Fruit fly (Drosophila melanogaster) whole organism, embryonic: ENCODE measurements around the gene CG8006.

Source experiments
- Asciz ChIP-seq: fragments of 200-800 bp; sonication (Bioruptor generic); optimal IDR thresholded peaks from 2 replicates; lab custom pipeline; 2017; ENCODE audit warnings: missing biosample characterization, mild to moderate bottlenecking, missing genetic modification characterization, missing genetic modification reagents
- Atf3 ChIP-seq: fragments of 200-800 bp; sonication (Bioruptor generic); optimal IDR thresholded peaks from 3 replicates; lab custom pipeline; 2016; ENCODE audit warnings: missing biosample characterization, missing genetic modification characterization
- Awh ChIP-seq: fragments of 200-800 bp; sonication (Bioruptor generic); IDR thresholded peaks from 2 replicates; pipeline ENCODE4, ENCODE4 v1.3.6; 2022; ENCODE audit warnings: missing biosample characterization, missing genetic modification characterization
- Bgb ChIP-seq: fragments of 200-800 bp; sonication (Bioruptor generic); IDR thresholded peaks from 2 replicates; pipeline ENCODE4 v1.3.6; 2022; ENCODE audit warnings: missing biosample characterization, missing genetic modification characterization; ENCODE audit not compliant: partially characterized antibody
- CG10209 ChIP-seq: fragments of 200-800 bp; sonication (Bioruptor generic); optimal IDR thresholded peaks from 3 replicates; lab custom pipeline; 2017; ENCODE audit warnings: missing biosample characterization, mild to moderate bottlenecking, missing genetic modification characterization, missing genetic modification reagents
- CG10431 ChIP-seq: fragments of 200-800 bp; sonication (Bioruptor generic); optimal IDR thresholded peaks from 3 replicates; lab custom pipeline; 2018; ENCODE audit warnings: missing biosample characterization, mild to moderate bottlenecking, missing genetic modification characterization
- CG11085 ChIP-seq: fragments of 200-800 bp; sonication (Bioruptor generic); IDR thresholded peaks from 2 replicates; pipeline ENCODE4 v1.3.6; 2022; ENCODE audit warnings: missing biosample characterization, missing genetic modification characterization
- CG11093 ChIP-seq: fragments of 200-800 bp; sonication (Bioruptor generic); IDR thresholded peaks from 3 replicates; pipeline ENCODE4 v1.3.6; 2022; ENCODE audit warnings: missing biosample characterization, missing genetic modification characterization
- CG17829 ChIP-seq: fragments of 200-800 bp; optimal IDR thresholded peaks from 2 replicates; lab custom pipeline; 2019; ENCODE audit warnings: missing biosample characterization, mild to moderate bottlenecking, missing genetic modification characterization, moderate library complexity
- CG1792 ChIP-seq: fragments of 200-800 bp; sonication (Bioruptor generic); optimal IDR thresholded peaks from 2 replicates; lab custom pipeline; 2016; ENCODE audit warnings: missing biosample characterization, missing genetic modification characterization
- CG18476 ChIP-seq: fragments of 200-800 bp; sonication (Bioruptor generic); optimal IDR thresholded peaks from 2 replicates; lab custom pipeline; 2016; ENCODE audit warnings: missing biosample characterization, mild to moderate bottlenecking, missing genetic modification characterization
- CG33557 ChIP-seq: fragments of 200-800 bp; sonication (Bioruptor generic); optimal IDR thresholded peaks from 2 replicates; lab custom pipeline; 2019; ENCODE audit warnings: missing biosample characterization, mild to moderate bottlenecking, missing genetic modification characterization, moderate library complexity
- CG3726 ChIP-seq: fragments of 200-800 bp; sonication (Bioruptor generic); IDR thresholded peaks from 3 replicates; pipeline ENCODE4, ENCODE4 v1.3.6; 2022; ENCODE audit warnings: missing biosample characterization, missing genetic modification characterization
- CG4282 ChIP-seq: fragments of 200-800 bp; sonication (Bioruptor generic); optimal IDR thresholded peaks from 2 replicates; lab custom pipeline; 2016; ENCODE audit warnings: missing biosample characterization, missing genetic modification characterization
- CG4730 ChIP-seq: fragments of 200-800 bp; sonication (Bioruptor generic); IDR thresholded peaks from 2 replicates; pipeline ENCODE4 v1.3.6; 2022; ENCODE audit warnings: missing biosample characterization, missing genetic modification characterization
- CG7271 ChIP-seq: fragments of 200-800 bp; sonication (Bioruptor generic); optimal IDR thresholded peaks from 2 replicates; lab custom pipeline; 2018; ENCODE audit warnings: missing biosample characterization, mild to moderate bottlenecking, missing genetic modification characterization, moderate library complexity
- CG8290 ChIP-seq, 3 experiments: fragments of 200-800 bp; sonication (Bioruptor generic); optimal IDR thresholded peaks; 2 replicates each; lab custom pipeline; 2016 to 2019; ENCODE audit warnings: missing biosample characterization in 3 of 3, missing genetic modification characterization in 3 of 3, mild to moderate bottlenecking in 2 of 3, moderate library complexity in 1 of 3
- CG9437 ChIP-seq: fragments of 200-800 bp; sonication (Bioruptor generic); optimal IDR thresholded peaks from 2 replicates; lab custom pipeline; 2018; ENCODE audit warnings: missing biosample characterization, mild to moderate bottlenecking, missing genetic modification characterization
- Camta ChIP-seq: fragments of 200-800 bp; sonication (Bioruptor generic); optimal IDR thresholded peaks from 2 replicates; lab custom pipeline; 2016; ENCODE audit warnings: missing biosample characterization, missing genetic modification characterization
- Dfd ChIP-seq, 2 experiments: fragments of >200 bp; optimal IDR thresholded peaks; 2 replicates each; lab custom pipeline; 2017; ENCODE audit warnings: missing biosample characterization in 2 of 2, missing genetic modification characterization in 2 of 2
- HLH4C ChIP-seq: fragments of 200-800 bp; sonication (Bioruptor generic); IDR thresholded peaks from 3 replicates; pipeline ENCODE4 v1.3.6; 2022; ENCODE audit warnings: missing biosample characterization, missing genetic modification characterization; ENCODE audit not compliant: partially characterized antibody
- Hsf ChIP-seq: fragments of 200-800 bp; sonication (Bioruptor generic); optimal IDR thresholded peaks from 3 replicates; lab custom pipeline; 2016; ENCODE audit warnings: missing biosample characterization, missing genetic modification characterization
- MBD-R2 ChIP-seq: fragments of 200-800 bp; sonication (Bioruptor generic); IDR thresholded peaks from 2 replicates; pipeline ENCODE4 v1.3.6; 2022; ENCODE audit warnings: missing biosample characterization, missing genetic modification characterization
- Med ChIP-seq: fragments of 200-800 bp; sonication (Bioruptor generic); peaks from one replicate; lab custom pipeline; 2016; ENCODE audit warnings: missing biosample characterization, missing genetic modification characterization, mild to moderate bottlenecking, inconsistent platforms, moderate library complexity
- NC2β ChIP-seq: fragments of 200-800 bp; sonication (Bioruptor generic); optimal IDR thresholded peaks from 2 replicates; lab custom pipeline; 2016; ENCODE audit warnings: missing biosample characterization, missing genetic modification characterization
- Rfx ChIP-seq: fragments of 200-800 bp; sonication (Bioruptor generic); IDR thresholded peaks from 2 replicates; pipeline ENCODE4 v1.3.6; 2022; ENCODE audit warnings: missing biosample characterization, missing genetic modification characterization
- Six4 ChIP-seq: fragments of 200-800 bp; sonication (Bioruptor generic); optimal IDR thresholded peaks from 2 replicates; lab custom pipeline; 2016; ENCODE audit warnings: missing biosample characterization, missing genetic modification characterization
- Xrp1 ChIP-seq: fragments of 200-800 bp; sonication (Bioruptor generic); IDR thresholded peaks from 2 replicates; pipeline ENCODE4 v1.3.6; 2022; ENCODE audit warnings: missing biosample characterization, missing genetic modification characterization
- bab2 ChIP-seq: fragments of 200-800 bp; sonication (Bioruptor generic); optimal IDR thresholded peaks from 2 replicates; lab custom pipeline; 2016; ENCODE audit warnings: missing biosample characterization, missing genetic modification characterization
- corto ChIP-seq: fragments of 200-800 bp; sonication (Bioruptor generic); optimal IDR thresholded peaks from 2 replicates; lab custom pipeline; 2016; ENCODE audit warnings: missing biosample characterization, mild to moderate bottlenecking, missing genetic modification characterization, moderate library complexity
- dati ChIP-seq: fragments of 200-800 bp; sonication (Bioruptor generic); IDR thresholded peaks from 2 replicates; pipeline ENCODE4 v1.3.6; 2022; ENCODE audit warnings: missing biosample characterization, missing genetic modification characterization
- grau ChIP-seq: fragments of 200-800 bp; optimal IDR thresholded peaks from 3 replicates; lab custom pipeline; 2019; ENCODE audit warnings: missing biosample characterization, mild to moderate bottlenecking, missing genetic modification characterization, moderate library complexity
- hb ChIP-seq: fragments of 200-800 bp; sonication (Bioruptor generic); IDR thresholded peaks from 3 replicates; pipeline ENCODE4 v1.3.6; 2022; ENCODE audit warnings: missing biosample characterization, missing genetic modification characterization; ENCODE audit not compliant: partially characterized antibody
- her ChIP-seq: fragments of 200-800 bp; sonication (Bioruptor generic); optimal IDR thresholded peaks from 2 replicates; lab custom pipeline; 2016; ENCODE audit warnings: missing biosample characterization, missing genetic modification characterization
- hth ChIP-seq: fragments of >200 bp; optimal IDR thresholded peaks from 2 replicates; lab custom pipeline; 2017; ENCODE audit warnings: inconsistent platforms
- kay ChIP-seq: fragments of 200-800 bp; sonication (Bioruptor generic); optimal IDR thresholded peaks from 2 replicates; lab custom pipeline; 2016; ENCODE audit warnings: missing biosample characterization, missing genetic modification characterization
- knrl ChIP-seq: fragments of 200-800 bp; sonication (Bioruptor generic); IDR thresholded peaks from 3 replicates; pipeline ENCODE4 v1.3.6; 2022; ENCODE audit warnings: missing biosample characterization, missing genetic modification characterization; ENCODE audit not compliant: partially characterized antibody
- luna ChIP-seq: fragments of 200-800 bp; sonication (Bioruptor generic); optimal IDR thresholded peaks from 2 replicates; lab custom pipeline; 2016; ENCODE audit warnings: missing biosample characterization, missing genetic modification characterization
- nau ChIP-seq: fragments of 200-800 bp; sonication (Bioruptor generic); optimal IDR thresholded peaks from 3 replicates; lab custom pipeline; 2017; ENCODE audit warnings: missing biosample characterization, mild to moderate bottlenecking, missing genetic modification characterization, missing genetic modification reagents
- nerfin-2 ChIP-seq: fragments of 200-800 bp; sonication (Bioruptor generic); IDR thresholded peaks from 2 replicates; pipeline ENCODE4 v1.3.6; 2022; ENCODE audit warnings: missing biosample characterization, missing genetic modification characterization; ENCODE audit not compliant: partially characterized antibody
- oc ChIP-seq: fragments of 200-800 bp; sonication (Bioruptor generic); optimal IDR thresholded peaks from 2 replicates; lab custom pipeline; 2018; ENCODE audit warnings: missing biosample characterization, mild to moderate bottlenecking, missing genetic modification characterization, moderate library complexity
- phol ChIP-seq: fragments of 200-800 bp; sonication (Bioruptor generic); optimal IDR thresholded peaks from 3 replicates; lab custom pipeline; 2018; ENCODE audit warnings: missing biosample characterization, mild to moderate bottlenecking, missing genetic modification characterization, moderate library complexity
- pum ChIP-seq: fragments of 200-800 bp; sonication (Bioruptor generic); optimal IDR thresholded peaks from 2 replicates; lab custom pipeline; 2016; ENCODE audit warnings: missing biosample characterization, missing genetic modification characterization
- scrt ChIP-seq: fragments of 200-800 bp; sonication (Bioruptor generic); optimal IDR thresholded peaks from 2 replicates; lab custom pipeline; 2018; ENCODE audit warnings: missing biosample characterization, mild to moderate bottlenecking, missing genetic modification characterization, moderate library complexity
- shn ChIP-seq: fragments of 200-800 bp; sonication (Bioruptor generic); optimal IDR thresholded peaks from 3 replicates; lab custom pipeline; 2016; ENCODE audit warnings: missing biosample characterization, missing genetic modification characterization
- sob ChIP-seq: fragments of 200-800 bp; sonication (Bioruptor generic); IDR thresholded peaks from 2 replicates; pipeline ENCODE4 v1.3.6; 2022; ENCODE audit warnings: missing biosample characterization, missing genetic modification characterization
- sqz ChIP-seq: fragments of 200-800 bp; sonication (Bioruptor generic); optimal IDR thresholded peaks from 3 replicates; lab custom pipeline; 2018; ENCODE audit warnings: missing biosample characterization, mild to moderate bottlenecking, missing genetic modification characterization
- sr ChIP-seq: fragments of 200-800 bp; sonication (Bioruptor generic); IDR thresholded peaks from 3 replicates; pipeline ENCODE4 v1.3.6; 2022; ENCODE audit warnings: missing biosample characterization, missing genetic modification characterization
- sug ChIP-seq: fragments of 200-800 bp; optimal IDR thresholded peaks from 2 replicates; lab custom pipeline; 2019; ENCODE audit warnings: missing biosample characterization, mild to moderate bottlenecking, missing genetic modification characterization, moderate library complexity
- usp ChIP-seq: fragments of >200 bp; optimal IDR thresholded peaks from 2 replicates; lab custom pipeline; 2017; ENCODE audit warnings: missing biosample characterization, missing genetic modification characterization

CG8006 gene

DNA sequence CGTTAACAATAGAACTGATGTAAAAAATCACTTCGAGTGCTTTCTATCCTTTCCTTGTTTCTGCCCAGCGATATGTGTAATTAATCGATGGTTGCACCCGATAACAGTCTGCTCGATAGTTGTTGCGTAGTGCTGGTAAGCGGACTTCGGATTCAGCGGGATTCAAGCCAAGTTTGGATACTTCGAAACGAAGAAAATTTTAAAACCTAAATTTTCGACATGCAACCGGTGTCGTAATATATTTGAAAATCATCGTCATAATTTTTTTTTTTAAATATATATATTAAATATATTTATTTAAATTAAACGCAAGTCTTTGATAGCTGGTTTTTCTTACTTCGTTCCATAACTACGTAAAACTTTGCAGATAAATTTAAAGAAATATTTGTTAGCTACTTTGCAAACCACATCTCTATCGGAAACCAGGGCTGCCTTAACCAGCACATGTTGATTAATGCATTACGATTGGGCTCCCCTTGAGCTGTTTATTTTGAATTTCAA lies 13.9 kb upstream of the CG8006 start, which contains the start of the genes UbcE2M and Dhps (continued):
- TF ChIP-seq Rfx (GFP tag; lab: Robert Waterston, UW) (peak; percentile 87), CG4730 (peak; percentile 27; the same call in 1 of the 2 replicates), CG11093 (GFP tag; lab: Robert Waterston, UW) (peak; percentile 56; the same call in 1 of the 3 replicates), Hsf (GFP tag; lab: Kevin White, UChicago) (peak; percentile 49), CG33557 (GFP tag; lab: Kevin White, UChicago) (peak; percentile 66), CG4282 (GFP tag; lab: Kevin White, UChicago) (no peak), CG8290 (GFP tag; optimal IDR thresholded peaks at IDR 0.05; lab: Kevin White, UChicago) (peak; percentile 53), CG8290 (tag; optimal IDR thresholded peaks at IDR 0.05; lab: Kevin White, UChicago) (peak in 1 of 2 experiments; percentile 1), Atf3 (GFP tag; lab: Kevin White, UChicago) (peak; percentile 26), CG10431 (GFP tag; lab: Kevin White, UChicago) (peak; percentile 48), hth (lab: Kevin White, UChicago) (no peak), kay (peak; percentile 47), corto (GFP tag; lab: Kevin White, UChicago) (no peak), Bgb (GFP tag; lab: Robert Waterston, UW) (peak; percentile 75), sqz (GFP tag; lab: Kevin White, UChicago) (no peak), hb (GFP tag; lab: Robert Waterston, UW) (peak; percentile 21; the same call in 2 of the 3 replicates), CG17829 (tag; lab: Kevin White, UChicago) (peak; percentile 71), Camta (GFP tag; lab: Kevin White, UChicago) (no peak), CG3726 (GFP tag; lab: Robert Waterston, UW) (peak; percentile 46; the same call in 1 of the 3 replicates), nerfin-2 (GFP tag; lab: Robert Waterston, UW) (peak; percentile 53), phol (tag; lab: Kevin White, UChicago) (peak; percentile 86), pum (GFP tag; lab: Kevin White, UChicago) (peak; percentile 38), nau (GFP tag; lab: Kevin White, UChicago) (no peak), CG9437 (GFP tag; lab: Kevin White, UChicago) (peak; percentile 88), CG1792 (GFP tag; lab: Kevin White, UChicago) (no peak), luna (GFP tag; lab: Kevin White, UChicago) (no peak), HLH4C (peak; percentile 76), Awh (GFP tag; lab: Robert Waterston, UW) (no peak), knrl (GFP tag; lab: Robert Waterston, UW) (peak; percentile 83), oc (no peak), NC2β (GFP tag; lab: Kevin White, UChicago) (peak; percentile 0), CG7271 (peak; percentile 39), sob (GFP tag; lab: Robert Waterston, UW) (peak; percentile 73), shn (GFP tag; lab: Kevin White, UChicago) (peak; percentile 24), CG10209 (peak; percentile 83), MBD-R2 (GFP tag; lab: Robert Waterston, UW) (peak; percentile 69; the same call in 1 of the 2 replicates), Med (GFP tag; lab: Kevin White, UChicago) (peak; percentile 89), sr (GFP tag; lab: Robert Waterston, UW) (no peak), CG18476 (GFP tag; lab: Kevin White, UChicago) (peak; percentile 14), Asciz (GFP tag; lab: Kevin White, UChicago) (no peak), dati (no peak), Dfd (GFP tag; optimal IDR thresholded peaks at IDR 0.05; lab: Kevin White, UChicago) (no peak), scrt (peak; percentile 79), bab2 (GFP tag; lab: Kevin White, UChicago) (no peak), CG11085 (peak; percentile 60; the same call in 1 of the 2 replicates), her (GFP tag; lab: Kevin White, UChicago) (no peak), grau (tag; lab: Kevin White, UChicago) (peak; percentile 82), sug (tag; lab: Kevin White, UChicago) (peak; percentile 86), usp (GFP tag; lab: Kevin White, UChicago) (no peak), Six4 (peak; percentile 31), Xrp1 (GFP tag; lab: Robert Waterston, UW) (peak; percentile 62)
